Worm (Caenorhabditis elegans) whole organism, midembryonic: ENCODE results near the gene ttr-34.
A peak's percentile ranks its signal among the peaks of the same experiment; 100 is the strongest.

Experiments used
- T22C8.4 ChIP-seq: fragments of 200-800 bp; sonication (Bioruptor generic); IDR thresholded peaks from 2 replicates; pipeline ENCODE4 v1.3.6; 2022; ENCODE audit warnings: missing genetic modification characterization, missing compliant biosample characterization
- cog-1 ChIP-seq: sonication (generic microtip); optimal IDR thresholded peaks from 2 replicates; lab custom pipeline; 2016; ENCODE audit warnings: missing genetic modification characterization, missing compliant biosample characterization
- flt-1 ChIP-seq: fragments of 200-800 bp; sonication (Bioruptor generic); IDR thresholded peaks from 2 replicates; pipeline ENCODE4 v1.3.6; 2022; ENCODE audit warnings: missing genetic modification characterization, missing compliant biosample characterization
- klf-2 ChIP-seq: fragments of 200-800 bp; sonication (Bioruptor generic); conservative IDR thresholded peaks from 2 replicates; pipeline ENCODE4 v1.3.6; 2022; ENCODE audit warnings: missing genetic modification reagents, missing genetic modification characterization, missing compliant biosample characterization
- med-1 ChIP-seq: sonication (generic microtip); optimal IDR thresholded peaks from 2 replicates; lab custom pipeline; 2017; ENCODE audit warnings: missing genetic modification characterization, mild to moderate bottlenecking, missing compliant biosample characterization, antibody characterized with exemption, missing genetic modification reagents; ENCODE audit not compliant: insufficient read depth
- ref-1 ChIP-seq: fragments of 200-800 bp; sonication (Bioruptor generic); conservative IDR thresholded peaks from 2 replicates; pipeline ENCODE4 v1.3.6; 2022; ENCODE audit warnings: missing genetic modification reagents, missing genetic modification characterization, missing compliant biosample characterization
- tab-1 ChIP-seq: fragments of 200-800 bp; sonication (Bioruptor generic); IDR thresholded peaks from 2 replicates; pipeline ENCODE4 v1.3.6; 2022; ENCODE audit warnings: missing genetic modification characterization, missing compliant biosample characterization
- ztf-23 ChIP-seq: fragments of 200-800 bp; sonication (Bioruptor generic); IDR thresholded peaks from 2 replicates; pipeline ENCODE4 v1.3.6; 2022; ENCODE audit warnings: missing genetic modification reagents, missing genetic modification characterization, missing compliant biosample characterization
- ztf-29 ChIP-seq: fragments of 200-800 bp; sonication (Bioruptor generic); IDR thresholded peaks from 2 replicates; pipeline ENCODE4 v1.3.6; 2022; ENCODE audit warnings: missing genetic modification reagents, missing genetic modification characterization, missing compliant biosample characterization

The ttr-34 gene

ce11 chrX:13159005-13159404 is 19.4 kb downstream of the ttr-34 start:
- TF ChIP-seq ztf-29 (GFP tag; lab: Robert Waterston, UW): no peak
- no peak for TF ChIP-seq klf-2 (GFP tag; lab: Robert Waterston, UW)
- TF ChIP-seq cog-1 (tag; lab: Kevin White, UChicago): no peak
- TF ChIP-seq flt-1 (GFP tag; lab: Robert Waterston, UW): no peak
- TF ChIP-seq T22C8.4 (GFP tag; lab: Robert Waterston, UW): no peak
- TF ChIP-seq med-1 (GFP tag; lab: Kevin White, UChicago): no peak
- TF ChIP-seq ref-1 (GFP tag; lab: Robert Waterston, UW): no peak
- no peak for TF ChIP-seq ztf-23 (GFP tag; lab: Robert Waterston, UW)
- TF ChIP-seq tab-1 (GFP tag; lab: Robert Waterston, UW): no peak

ce11 chrX:13159890-13160289 is 20.3 kb downstream of the ttr-34 start:
- TF ChIP-seq T22C8.4 (GFP tag; lab: Robert Waterston, UW) (no peak), ref-1 (GFP tag; lab: Robert Waterston, UW) (no peak), klf-2 (GFP tag; lab: Robert Waterston, UW) (no peak), flt-1 (GFP tag; lab: Robert Waterston, UW) (no peak), cog-1 (tag; lab: Kevin White, UChicago) (no peak), ztf-23 (GFP tag; lab: Robert Waterston, UW) (no peak), ztf-29 (GFP tag; lab: Robert Waterston, UW) (no peak), med-1 (GFP tag; lab: Kevin White, UChicago) (no peak), tab-1 (GFP tag; lab: Robert Waterston, UW) (no peak)

ce11 chrX:13161778-13162177 is 22.2 kb downstream of the ttr-34 start:
- no peak for TF ChIP-seq ztf-23 (GFP tag; lab: Robert Waterston, UW)
- TF ChIP-seq flt-1 (GFP tag; lab: Robert Waterston, UW): no peak
- TF ChIP-seq klf-2 (GFP tag; lab: Robert Waterston, UW): no peak

ce11 chrX:13162351-13163038 is 22.9 kb downstream of the ttr-34 start:
- TF ChIP-seq klf-2 (GFP tag; lab: Robert Waterston, UW) (no peak), flt-1 (GFP tag; lab: Robert Waterston, UW) (no peak), med-1 (GFP tag; lab: Kevin White, UChicago) (no peak), ztf-23 (GFP tag; lab: Robert Waterston, UW) (no peak), ztf-29 (GFP tag; lab: Robert Waterston, UW) (no peak), T22C8.4 (GFP tag; lab: Robert Waterston, UW) (no peak), tab-1 (GFP tag; lab: Robert Waterston, UW) (no peak), cog-1 (tag; lab: Kevin White, UChicago) (no peak), ref-1 (GFP tag; lab: Robert Waterston, UW) (no peak)

ce11 chrX:13163185-13163584 is 23.6 kb downstream of the ttr-34 start:
- TF ChIP-seq ref-1 (GFP tag; lab: Robert Waterston, UW) (no peak), cog-1 (tag; lab: Kevin White, UChicago) (no peak), flt-1 (GFP tag; lab: Robert Waterston, UW) (no peak), ztf-29 (GFP tag; lab: Robert Waterston, UW) (no peak)

ce11 chrX:13164301-13164700 is 24.7 kb downstream of the ttr-34 start:
- TF ChIP-seq med-1 (GFP tag; lab: Kevin White, UChicago) (no peak), ztf-29 (GFP tag; lab: Robert Waterston, UW) (no peak), ref-1 (GFP tag; lab: Robert Waterston, UW) (no peak), T22C8.4 (GFP tag; lab: Robert Waterston, UW) (no peak), flt-1 (GFP tag; lab: Robert Waterston, UW) (no peak), cog-1 (tag; lab: Kevin White, UChicago) (no peak), klf-2 (GFP tag; lab: Robert Waterston, UW) (no peak), ztf-23 (GFP tag; lab: Robert Waterston, UW) (no peak), tab-1 (GFP tag; lab: Robert Waterston, UW) (no peak)

- no peak for TF ChIP-seq flt-1 (GFP tag; lab: Robert Waterston, UW)
- no peak for TF ChIP-seq cog-1 (tag; lab: Kevin White, UChicago)
- no peak for TF ChIP-seq ztf-23 (GFP tag; lab: Robert Waterston, UW)
- TF ChIP-seq T22C8.4 (GFP tag; lab: Robert Waterston, UW): no peak
- no peak for TF ChIP-seq klf-2 (GFP tag; lab: Robert Waterston, UW)
- TF ChIP-seq ref-1 (GFP tag; lab: Robert Waterston, UW): no peak
- TF ChIP-seq ztf-29 (GFP tag; lab: Robert Waterston, UW): no peak
- TF ChIP-seq tab-1 (GFP tag; lab: Robert Waterston, UW): no peak
- no peak for TF ChIP-seq med-1 (GFP tag; lab: Kevin White, UChicago)
Observed at ce11 chrX:13165686-13166085, 26.1 kb downstream of the ttr-34 start.

ce11 chrX:13169133-13169532 is 29.5 kb downstream of the ttr-34 start:
- TF ChIP-seq ztf-23 (GFP tag; lab: Robert Waterston, UW): no peak
- TF ChIP-seq T22C8.4 (GFP tag; lab: Robert Waterston, UW): no peak
- peak; percentile 88 for TF ChIP-seq cog-1 (tag; lab: Kevin White, UChicago)
- TF ChIP-seq flt-1 (GFP tag; lab: Robert Waterston, UW): no peak
- no peak for TF ChIP-seq tab-1 (GFP tag; lab: Robert Waterston, UW)
- no peak for TF ChIP-seq ztf-29 (GFP tag; lab: Robert Waterston, UW)
- TF ChIP-seq ref-1 (GFP tag; lab: Robert Waterston, UW): no peak

- no peak for TF ChIP-seq med-1 (GFP tag; lab: Kevin White, UChicago)
- TF ChIP-seq ztf-23 (GFP tag; lab: Robert Waterston, UW): no peak
- TF ChIP-seq ref-1 (GFP tag; lab: Robert Waterston, UW): no peak
- no peak for TF ChIP-seq tab-1 (GFP tag; lab: Robert Waterston, UW)
- no peak for TF ChIP-seq cog-1 (tag; lab: Kevin White, UChicago)
- no peak for TF ChIP-seq klf-2 (GFP tag; lab: Robert Waterston, UW)
- no peak for TF ChIP-seq flt-1 (GFP tag; lab: Robert Waterston, UW)
- TF ChIP-seq ztf-29 (GFP tag; lab: Robert Waterston, UW): no peak
- TF ChIP-seq T22C8.4 (GFP tag; lab: Robert Waterston, UW): no peak
Observed at ce11 chrX:13169975-13170374, 30.4 kb downstream of the ttr-34 start, which contains the start of gene mob-2. Gene mob-2, minus strand, starts transcription at chrX:13170075.
